Worm (Caenorhabditis elegans) whole organism, midembryonic: ENCODE measurements around the gene B0024.13.

Source experiments
- T22C8.4 ChIP-seq: fragments of 200-800 bp; sonication (Bioruptor generic); IDR thresholded peaks from 2 replicates; pipeline ENCODE4 v1.3.6; 2022; ENCODE audit warnings: missing genetic modification characterization, missing compliant biosample characterization
- cog-1 ChIP-seq: sonication (generic microtip); optimal IDR thresholded peaks from 2 replicates; lab custom pipeline; 2016; ENCODE audit warnings: missing genetic modification characterization, missing compliant biosample characterization
- flt-1 ChIP-seq: fragments of 200-800 bp; sonication (Bioruptor generic); IDR thresholded peaks from 2 replicates; pipeline ENCODE4 v1.3.6; 2022; ENCODE audit warnings: missing genetic modification characterization, missing compliant biosample characterization
- klf-2 ChIP-seq: fragments of 200-800 bp; sonication (Bioruptor generic); conservative IDR thresholded peaks from 2 replicates; pipeline ENCODE4 v1.3.6; 2022; ENCODE audit warnings: missing genetic modification reagents, missing genetic modification characterization, missing compliant biosample characterization
- med-1 ChIP-seq: sonication (generic microtip); optimal IDR thresholded peaks from 2 replicates; lab custom pipeline; 2017; ENCODE audit warnings: missing genetic modification characterization, mild to moderate bottlenecking, missing compliant biosample characterization, antibody characterized with exemption, missing genetic modification reagents; ENCODE audit not compliant: insufficient read depth
- ref-1 ChIP-seq: fragments of 200-800 bp; sonication (Bioruptor generic); conservative IDR thresholded peaks from 2 replicates; pipeline ENCODE4 v1.3.6; 2022; ENCODE audit warnings: missing genetic modification reagents, missing genetic modification characterization, missing compliant biosample characterization
- tab-1 ChIP-seq: fragments of 200-800 bp; sonication (Bioruptor generic); IDR thresholded peaks from 2 replicates; pipeline ENCODE4 v1.3.6; 2022; ENCODE audit warnings: missing genetic modification characterization, missing compliant biosample characterization
- ztf-23 ChIP-seq: fragments of 200-800 bp; sonication (Bioruptor generic); IDR thresholded peaks from 2 replicates; pipeline ENCODE4 v1.3.6; 2022; ENCODE audit warnings: missing genetic modification reagents, missing genetic modification characterization, missing compliant biosample characterization
- ztf-29 ChIP-seq: fragments of 200-800 bp; sonication (Bioruptor generic); IDR thresholded peaks from 2 replicates; pipeline ENCODE4 v1.3.6; 2022; ENCODE audit warnings: missing genetic modification reagents, missing genetic modification characterization, missing compliant biosample characterization

Gene B0024.13

DNA sequence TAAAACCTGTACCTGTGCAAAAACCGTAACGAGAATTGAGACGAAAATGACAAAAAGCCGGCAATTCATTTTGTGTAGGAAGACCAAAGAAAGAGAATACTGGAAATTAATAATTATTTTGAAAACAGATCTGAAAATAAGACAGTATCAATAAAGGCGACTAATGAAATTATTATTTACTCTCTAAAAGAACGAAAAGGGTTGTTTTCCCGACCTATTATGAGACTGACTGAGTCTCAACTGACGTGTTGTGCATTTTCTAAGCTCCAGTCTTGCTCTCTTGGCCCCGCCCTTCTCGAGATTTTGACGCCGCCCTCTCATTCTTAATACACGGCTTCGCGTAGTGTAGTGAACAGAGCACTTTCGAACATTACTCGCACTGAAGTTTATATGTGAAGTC is 29.5 kb downstream of the B0024.13 start, which contains the start of gene K07C5.9:
Gene K07C5.9 (minus strand): TSS at position 101 of the 400 bp plus-strand sequence.
- TF ChIP-seq klf-2, result no peak
- no peak for TF ChIP-seq cog-1 (tag; lab: Kevin White, UChicago)
- no peak for TF ChIP-seq ztf-29 (GFP tag; lab: Robert Waterston, UW)
- TF ChIP-seq med-1 (GFP tag; lab: Kevin White, UChicago), result no peak

DNA sequence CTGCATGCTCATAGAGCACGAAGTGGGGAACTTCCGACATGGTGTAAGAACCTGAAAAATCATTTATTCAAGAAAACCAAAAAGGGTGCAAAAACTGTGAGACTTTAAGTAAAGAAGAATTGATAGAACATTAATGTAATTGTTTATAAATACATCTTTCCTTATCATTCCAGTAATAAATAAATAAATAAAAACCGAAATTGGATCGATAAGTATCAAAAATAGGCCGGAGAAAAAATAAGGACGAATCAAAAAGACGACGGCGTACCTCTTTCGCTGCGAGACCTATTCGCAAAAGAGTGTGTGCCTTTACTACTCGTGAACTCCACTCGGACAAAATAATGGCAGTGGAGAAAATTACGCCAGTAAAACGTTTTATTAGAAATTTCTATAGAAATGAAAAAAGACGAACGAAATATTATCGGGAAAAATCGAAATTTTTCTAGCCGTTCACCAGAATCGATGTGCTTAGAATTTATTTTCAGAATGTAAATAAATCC is 32.5 kb downstream of the B0024.13 start, which contains the start of gene nol-56:
Gene nol-56 (minus strand): TSS at position 51 of the 500 bp plus-strand sequence.
- TF ChIP-seq flt-1 (no peak), med-1 (GFP tag; lab: Kevin White, UChicago) (no peak), tab-1 (GFP tag; lab: Robert Waterston, UW) (no peak), ztf-29 (GFP tag; lab: Robert Waterston, UW) (no peak)

DNA sequence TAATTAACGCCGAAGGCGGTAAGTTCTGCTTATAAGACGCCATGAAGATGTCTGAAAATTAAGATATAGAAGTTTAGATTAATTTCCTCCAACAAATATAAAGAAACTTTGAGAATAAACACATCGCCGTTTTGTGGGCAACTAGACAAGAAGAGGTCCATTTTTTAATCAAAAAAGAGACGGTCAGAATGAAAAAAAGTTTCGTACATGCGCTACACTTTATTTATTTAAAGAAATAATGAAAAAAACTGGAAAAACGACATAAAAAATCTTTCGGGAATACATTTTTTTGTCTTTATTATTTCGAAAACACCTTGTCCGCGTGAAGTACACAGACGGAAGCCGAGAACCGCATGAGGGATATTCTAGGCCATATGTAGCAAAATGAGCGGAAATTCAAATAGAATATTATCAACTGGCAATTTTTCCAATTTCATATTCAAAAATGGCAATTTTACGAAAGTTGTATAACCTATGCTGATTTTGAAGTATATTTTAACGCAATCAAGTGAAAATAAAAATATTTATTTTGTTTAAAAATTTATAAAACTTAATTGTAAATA is 35.3 kb downstream of the B0024.13 start, which contains the start of gene sluh-7:
Gene sluh-7 (minus strand): TSS at position 51 of the 563 bp plus-strand sequence.
- TF ChIP-seq ztf-23 (GFP tag; lab: Robert Waterston, UW) (peak; percentile 75), flt-1 (peak; percentile 79), med-1 (GFP tag; lab: Kevin White, UChicago) (no peak), T22C8.4 (GFP tag; lab: Robert Waterston, UW) (no peak; the same call in 1 of the 2 replicates), tab-1 (GFP tag; lab: Robert Waterston, UW) (no peak), ref-1 (GFP tag; lab: Robert Waterston, UW) (no peak), ztf-29 (GFP tag; lab: Robert Waterston, UW) (peak; percentile 70; the same call in 1 of the 2 replicates), klf-2 (0 out of 2 replicates have a peak, but pooled peaks have one; percentile 31), cog-1 (tag; lab: Kevin White, UChicago) (peak; percentile 46)

DNA sequence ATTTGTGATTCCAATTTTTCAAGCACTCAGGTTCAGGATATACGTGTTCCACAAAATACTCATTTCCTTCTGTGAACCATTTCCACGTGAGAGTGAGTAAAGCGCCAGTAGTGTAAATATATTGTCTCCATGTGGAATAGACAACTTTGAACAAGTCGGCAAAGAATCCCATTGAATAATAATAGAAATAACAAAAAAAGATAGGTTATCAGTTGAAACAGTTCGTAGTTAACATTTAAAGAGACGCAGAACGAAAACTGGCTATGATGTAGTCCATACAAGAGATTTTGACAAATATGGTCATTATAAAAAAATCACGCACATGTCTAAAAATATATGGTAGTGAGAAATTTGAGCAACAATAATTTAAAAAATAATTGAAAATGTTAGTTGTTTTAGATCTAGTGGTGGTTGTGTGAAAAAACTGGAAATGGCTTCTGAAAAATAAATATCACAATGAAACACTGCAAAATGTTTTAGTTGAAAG is 37.0 kb downstream of the B0024.13 start, which contains the start of gene ceeh-2:
Gene ceeh-2 (minus strand): TSS at position 437 of the 487 bp plus-strand sequence.
- TF ChIP-seq T22C8.4 (GFP tag; lab: Robert Waterston, UW) (no peak), ztf-23 (GFP tag; lab: Robert Waterston, UW) (no peak), med-1 (GFP tag; lab: Kevin White, UChicago) (no peak), klf-2 (no peak), tab-1 (GFP tag; lab: Robert Waterston, UW) (no peak), ref-1 (GFP tag; lab: Robert Waterston, UW) (no peak), cog-1 (tag; lab: Kevin White, UChicago) (no peak), ztf-29 (GFP tag; lab: Robert Waterston, UW) (no peak), flt-1 (no peak)

DNA sequence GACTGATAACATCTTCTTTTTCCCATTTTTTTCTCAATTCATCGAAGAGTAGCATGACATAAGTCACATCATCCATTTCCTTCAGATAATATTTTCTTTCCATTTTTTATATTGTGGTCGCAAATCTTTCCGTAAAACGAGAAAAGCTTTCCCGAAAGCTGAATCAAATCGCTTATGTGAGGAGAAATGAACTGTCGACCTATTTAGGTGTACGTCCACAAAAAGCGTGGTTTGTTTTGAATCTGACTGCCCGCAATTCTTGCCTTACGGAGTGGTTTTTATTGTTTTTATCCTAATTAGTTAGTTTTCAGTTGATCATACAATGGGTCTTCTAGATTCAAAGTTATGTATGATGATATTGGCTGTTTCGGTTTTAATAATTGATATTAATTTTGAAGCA is 37.7 kb downstream of the B0024.13 start, which contains the start of gene ttll-15:
Gene ttll-15 (plus strand): TSS at position 301 of the 400 bp plus-strand sequence.
- TF ChIP-seq tab-1 (GFP tag; lab: Robert Waterston, UW) (no peak), ref-1 (GFP tag; lab: Robert Waterston, UW) (no peak), cog-1 (tag; lab: Kevin White, UChicago) (no peak), flt-1 (no peak), ztf-29 (GFP tag; lab: Robert Waterston, UW) (no peak), T22C8.4 (GFP tag; lab: Robert Waterston, UW) (no peak), med-1 (GFP tag; lab: Kevin White, UChicago) (no peak), klf-2 (no peak), ztf-23 (GFP tag; lab: Robert Waterston, UW) (no peak)

DNA sequence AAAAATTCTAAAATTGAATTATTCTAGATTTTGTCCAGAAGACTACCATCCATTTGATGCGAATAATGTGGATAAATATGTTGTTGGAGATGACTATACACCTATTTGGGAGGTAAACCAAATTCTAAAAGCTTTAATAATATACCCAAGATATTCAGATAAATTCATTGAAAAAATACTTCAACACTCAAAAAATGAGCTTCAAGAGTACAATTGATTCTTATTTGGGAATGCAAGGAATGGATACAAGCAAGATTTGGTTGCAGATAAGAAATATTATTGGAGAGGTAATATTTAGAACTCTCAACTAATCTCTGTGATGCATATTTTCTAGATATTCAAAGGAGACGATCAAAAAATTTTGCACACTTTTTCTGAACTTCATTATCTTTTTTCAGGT is 39.7 kb downstream of the B0024.13 start:
- TF ChIP-seq cog-1 (tag; lab: Kevin White, UChicago) (no peak), flt-1 (no peak), klf-2 (no peak), tab-1 (GFP tag; lab: Robert Waterston, UW) (no peak), med-1 (GFP tag; lab: Kevin White, UChicago) (no peak), ref-1 (GFP tag; lab: Robert Waterston, UW) (no peak), ztf-23 (GFP tag; lab: Robert Waterston, UW) (no peak)

DNA sequence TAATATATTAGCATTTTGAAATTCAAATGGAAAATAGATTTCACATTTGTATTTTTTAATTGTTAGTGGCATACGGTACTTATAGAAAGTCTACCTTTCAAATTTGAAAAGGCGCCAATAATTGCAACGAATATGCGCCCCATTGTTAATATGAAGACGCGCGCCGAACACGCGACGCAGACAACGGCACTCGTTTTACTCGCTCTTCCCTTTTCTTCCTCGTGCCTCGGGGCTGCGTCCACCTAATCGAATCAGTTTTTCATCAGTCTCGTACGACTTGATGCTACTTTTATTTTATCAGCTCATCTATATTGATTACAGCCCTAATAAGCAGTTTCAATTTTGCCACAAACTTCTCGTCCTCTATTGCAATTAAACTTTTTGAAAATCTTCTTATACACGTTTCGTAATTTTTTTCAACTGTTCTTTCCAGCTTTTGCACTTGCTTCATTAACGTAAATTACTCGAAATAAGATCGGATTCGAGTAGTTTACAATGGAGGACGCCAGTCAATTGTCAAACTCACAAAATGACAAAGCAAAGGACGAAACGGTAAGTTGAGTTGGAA is 41.4 kb downstream of the B0024.13 start, which contains the start of gene cash-1:
Gene cash-1 (plus strand): TSS at position 432 of the 568 bp plus-strand sequence.
- TF ChIP-seq ref-1 (GFP tag; lab: Robert Waterston, UW), result no peak
- TF ChIP-seq ztf-23 (GFP tag; lab: Robert Waterston, UW), result 0 out of 2 replicates have a peak, but pooled peaks have one; percentile 18

DNA sequence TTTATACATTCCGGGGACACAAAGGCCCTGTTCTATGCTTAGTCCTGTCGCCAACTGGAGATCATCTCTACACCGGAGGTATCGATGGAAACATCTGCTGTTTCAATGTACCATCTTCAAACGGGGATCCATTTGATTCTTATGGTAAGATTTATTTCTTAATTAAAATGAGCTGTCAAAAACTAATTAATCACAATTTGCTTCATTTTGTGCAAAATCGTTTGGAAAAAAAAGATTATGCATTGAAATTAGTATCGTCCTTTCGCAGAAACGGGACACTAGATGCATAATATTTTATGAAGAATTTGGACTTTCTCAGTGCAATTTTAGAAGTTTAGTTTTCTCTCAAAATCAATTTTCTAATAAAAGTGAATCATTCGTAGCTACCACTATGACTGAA is 43.3 kb downstream of the B0024.13 start:
- TF ChIP-seq ztf-29 (GFP tag; lab: Robert Waterston, UW) (no peak), cog-1 (tag; lab: Kevin White, UChicago) (no peak), med-1 (GFP tag; lab: Kevin White, UChicago) (no peak), flt-1 (no peak), T22C8.4 (GFP tag; lab: Robert Waterston, UW) (no peak), klf-2 (no peak), tab-1 (GFP tag; lab: Robert Waterston, UW) (no peak), ref-1 (GFP tag; lab: Robert Waterston, UW) (no peak), ztf-23 (GFP tag; lab: Robert Waterston, UW) (no peak)

DNA sequence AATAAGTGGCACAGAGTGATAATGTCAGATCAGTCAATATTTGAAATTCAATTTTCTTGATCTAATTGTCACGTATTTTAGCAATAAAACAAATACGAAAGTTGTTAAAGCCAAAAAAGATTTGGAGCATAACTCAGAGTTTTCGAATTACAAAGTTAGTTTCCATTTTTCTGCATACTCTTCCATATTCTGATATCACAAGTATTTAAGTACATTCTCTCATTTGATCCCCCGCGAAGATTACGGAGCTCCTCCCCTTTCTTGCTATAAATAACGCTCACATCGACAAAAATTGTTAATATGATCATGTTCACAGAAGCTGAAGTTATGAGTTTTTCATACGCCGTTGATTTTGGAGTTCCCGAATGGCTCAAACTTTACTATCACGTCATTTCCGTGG is 47.7 kb downstream of the B0024.13 start, which contains the start of gene sri-20:
Gene sri-20 (plus strand): TSS at position 301 of the 400 bp plus-strand sequence.
- TF ChIP-seq flt-1 (no peak), T22C8.4 (GFP tag; lab: Robert Waterston, UW) (no peak), klf-2 (no peak), med-1 (GFP tag; lab: Kevin White, UChicago) (no peak), ref-1 (GFP tag; lab: Robert Waterston, UW) (no peak), ztf-29 (GFP tag; lab: Robert Waterston, UW) (no peak), cog-1 (tag; lab: Kevin White, UChicago) (no peak)
